Worm (Caenorhabditis elegans): Measurements from ENCODE around the gene cyp-13A1.

DNA sequence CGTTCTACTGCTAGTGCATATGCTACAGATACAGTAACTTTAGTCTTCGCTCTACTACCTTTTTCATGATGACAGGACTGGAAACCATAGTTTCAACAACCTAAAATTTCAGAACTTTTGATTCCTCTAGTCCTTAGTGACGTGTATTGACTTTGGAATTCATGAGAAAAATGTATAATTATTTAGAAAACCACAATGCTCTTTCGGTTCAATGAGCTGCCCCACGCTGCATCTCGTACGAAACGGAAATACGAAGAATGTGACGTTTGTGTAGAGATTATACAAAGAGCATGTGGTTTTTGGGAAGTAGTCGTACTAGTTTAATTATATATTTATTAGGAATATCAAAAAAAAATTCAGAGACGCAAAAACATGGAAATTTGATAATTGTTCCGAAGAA lies 3.3 kb downstream of the cyp-13A1 start:
- TF ChIP-seq ztf-11 (tag; optimal IDR thresholded peaks at IDR 0.05) (no peak), ceh-39 (tag; optimal IDR thresholded peaks at IDR 0.05) (no peak), nhr-28 (tag; optimal IDR thresholded peaks at IDR 0.05) (no peak), elt-3 (tag; optimal IDR thresholded peaks at IDR 0.05) (no peak), mab-5 (tag; optimal IDR thresholded peaks at IDR 0.05) (no peak), unc-39 (tag; optimal IDR thresholded peaks at IDR 0.05) (no peak), elt-1 (tag; optimal IDR thresholded peaks at IDR 0.05; ENCODE audit: borderline replicate concordance, insufficient read depth) (no peak), snpc-4 (tag; optimal IDR thresholded peaks at IDR 0.05) (no peak), lin-13 (tag; optimal IDR thresholded peaks at IDR 0.05) (no peak)

All from whole organism, mixed stage, embryonic.